Fruit fly (Drosophila melanogaster) whole organism, embryonic: Measurements from ENCODE around the gene CG31287.

Source experiments
- Antp ChIP-seq: fragments of 200-800 bp; sonication (Bioruptor generic); optimal IDR thresholded peaks from 3 replicates; lab custom pipeline; 2016; ENCODE audit warnings: missing biosample characterization, missing genetic modification characterization
- Awh ChIP-seq: fragments of 200-800 bp; sonication (Bioruptor generic); IDR thresholded peaks from 2 replicates; pipeline ENCODE4, ENCODE4 v1.3.6; 2022; ENCODE audit warnings: missing biosample characterization, missing genetic modification characterization
- CG10565 ChIP-seq: fragments of 200-800 bp; sonication (Bioruptor generic); optimal IDR thresholded peaks from 3 replicates; lab custom pipeline; 2016; ENCODE audit warnings: missing biosample characterization, mild to moderate bottlenecking, missing genetic modification characterization
- CG11247 ChIP-seq: fragments of 200-800 bp; sonication (Bioruptor generic); IDR thresholded peaks from 2 replicates; pipeline ENCODE4 v1.3.6; 2022; ENCODE audit warnings: missing biosample characterization, missing genetic modification characterization
- CG11696 ChIP-seq: fragments of 200-800 bp; sonication (Bioruptor generic); IDR thresholded peaks from 2 replicates; pipeline ENCODE4 v1.3.6; 2022; ENCODE audit warnings: missing biosample characterization, missing genetic modification characterization
- CG14965 ChIP-seq: fragments of 200-800 bp; sonication (Bioruptor generic); optimal IDR thresholded peaks from 2 replicates; lab custom pipeline; 2016; ENCODE audit warnings: missing biosample characterization, missing genetic modification characterization, borderline replicate concordance
- CG15479 ChIP-seq: fragments of 200-800 bp; sonication (Bioruptor generic); optimal IDR thresholded peaks from 3 replicates; lab custom pipeline; 2019; ENCODE audit warnings: missing biosample characterization, mild to moderate bottlenecking, missing genetic modification characterization, moderate library complexity
- CG18619 ChIP-seq: fragments of 200-800 bp; sonication (Bioruptor generic); optimal IDR thresholded peaks from 3 replicates; lab custom pipeline; 2017; ENCODE audit warnings: missing biosample characterization, mild to moderate bottlenecking, missing genetic modification characterization
- CG30403 ChIP-seq: fragments of 200-800 bp; sonication (Bioruptor generic); optimal IDR thresholded peaks from 3 replicates; lab custom pipeline; 2016; ENCODE audit warnings: missing biosample characterization, missing genetic modification characterization
- CG30431 ChIP-seq: fragments of 200-800 bp; sonication (Bioruptor generic); optimal IDR thresholded peaks from 2 replicates; lab custom pipeline; 2017; ENCODE audit warnings: missing biosample characterization, missing genetic modification characterization
- CG32767 ChIP-seq: fragments of 200-800 bp; sonication (Bioruptor generic); IDR thresholded peaks from 2 replicates; pipeline ENCODE4 v1.3.6; 2022; ENCODE audit warnings: missing biosample characterization, missing genetic modification characterization
- CG34376 ChIP-seq: fragments of 200-800 bp; sonication (Bioruptor generic); optimal IDR thresholded peaks from 2 replicates; lab custom pipeline; 2018; ENCODE audit warnings: missing biosample characterization, mild to moderate bottlenecking, missing genetic modification characterization
- CG3726 ChIP-seq: fragments of 200-800 bp; sonication (Bioruptor generic); IDR thresholded peaks from 3 replicates; pipeline ENCODE4, ENCODE4 v1.3.6; 2022; ENCODE audit warnings: missing biosample characterization, missing genetic modification characterization
- CG4424 ChIP-seq: fragments of 200-800 bp; sonication (Bioruptor generic); optimal IDR thresholded peaks from 3 replicates; lab custom pipeline; 2016; ENCODE audit warnings: missing biosample characterization, missing genetic modification characterization
- CG5953 ChIP-seq: fragments of 200-800 bp; sonication (Bioruptor generic); IDR thresholded peaks from 2 replicates; pipeline ENCODE4 v1.3.6; 2022; ENCODE audit warnings: missing biosample characterization, missing genetic modification characterization
- CG7786 ChIP-seq: fragments of 200-800 bp; sonication (Bioruptor generic); optimal IDR thresholded peaks from 2 replicates; lab custom pipeline; 2016; ENCODE audit warnings: missing biosample characterization, missing genetic modification characterization
- CG9727 ChIP-seq: fragments of 200-800 bp; sonication (Bioruptor generic); optimal IDR thresholded peaks from 3 replicates; lab custom pipeline; 2017; ENCODE audit warnings: missing biosample characterization, mild to moderate bottlenecking, missing genetic modification characterization
- CkIIα-i1 ChIP-seq: fragments of 200-800 bp; sonication (Bioruptor generic); IDR thresholded peaks from 2 replicates; pipeline ENCODE4 v1.3.6; 2022; ENCODE audit warnings: missing biosample characterization, missing genetic modification characterization
- Dbx ChIP-seq: fragments of 200-800 bp; sonication (Bioruptor generic); IDR thresholded peaks from 3 replicates; pipeline ENCODE4 v1.3.6; 2022; ENCODE audit warnings: missing biosample characterization, missing genetic modification characterization
- Deaf1 ChIP-seq: fragments of 200-800 bp; optimal IDR thresholded peaks from 3 replicates; lab custom pipeline; 2019; ENCODE audit warnings: missing biosample characterization, mild to moderate bottlenecking, missing genetic modification characterization, moderate library complexity
- E2f1 ChIP-seq: fragments of 200-800 bp; sonication (Bioruptor generic); IDR thresholded peaks from 2 replicates; pipeline ENCODE4 v1.3.6; 2022; ENCODE audit warnings: missing biosample characterization, missing genetic modification characterization
- ERR ChIP-seq: fragments of 200-800 bp; sonication (Bioruptor generic); optimal IDR thresholded peaks from 2 replicates; lab custom pipeline; 2016; ENCODE audit warnings: missing biosample characterization, missing genetic modification characterization
- Hey ChIP-seq: fragments of 200-800 bp; sonication (Bioruptor generic); optimal IDR thresholded peaks from 3 replicates; lab custom pipeline; 2018; ENCODE audit warnings: missing biosample characterization, mild to moderate bottlenecking, missing genetic modification characterization
- Hr39 ChIP-seq: fragments of >200 bp; optimal IDR thresholded peaks from 2 replicates; lab custom pipeline; 2017
- Lim3 ChIP-seq: fragments of 200-800 bp; sonication (Bioruptor generic); IDR thresholded peaks from 2 replicates; pipeline ENCODE4 v1.3.6; 2022; ENCODE audit warnings: missing biosample characterization, missing genetic modification characterization
- Meics ChIP-seq: fragments of 200-800 bp; sonication (Bioruptor generic); optimal IDR thresholded peaks from 2 replicates; lab custom pipeline; 2017; ENCODE audit warnings: missing biosample characterization, mild to moderate bottlenecking, missing genetic modification characterization
- Mrtf ChIP-seq: fragments of 200-800 bp; sonication (Bioruptor generic); IDR thresholded peaks from 3 replicates; pipeline ENCODE4 v1.3.6; 2022; ENCODE audit warnings: missing biosample characterization, missing genetic modification characterization
- NFAT ChIP-seq: fragments of 200-800 bp; sonication (Bioruptor generic); IDR thresholded peaks from 2 replicates; pipeline ENCODE4 v1.3.6; 2022; ENCODE audit warnings: missing biosample characterization, missing genetic modification characterization
- Neu2 ChIP-seq: fragments of 200-800 bp; sonication (Bioruptor generic); optimal IDR thresholded peaks from 3 replicates; lab custom pipeline; 2016; ENCODE audit warnings: missing biosample characterization, missing genetic modification characterization, borderline replicate concordance
- Nf-YA ChIP-seq: fragments of 200-800 bp; sonication (Bioruptor generic); IDR thresholded peaks from 2 replicates; pipeline ENCODE4 v1.3.6; 2022; ENCODE audit warnings: missing biosample characterization, missing genetic modification characterization
- Sin3A ChIP-seq: fragments of >200 bp; optimal IDR thresholded peaks from 2 replicates; lab custom pipeline; 2018
- Trl ChIP-seq, 3 experiments: fragments of >200 bp in 2 of 3; fragments of 200-800 bp in 1 of 3; sonication (Bioruptor generic) in 1 of 3; optimal IDR thresholded peaks; 2 replicates in 1 of 3; 3 replicates in 2 of 3; lab custom pipeline; 2016 to 2017; ENCODE audit warnings: missing biosample characterization in 1 of 3, missing genetic modification characterization in 1 of 3
- Xrp1 ChIP-seq: fragments of 200-800 bp; sonication (Bioruptor generic); IDR thresholded peaks from 2 replicates; pipeline ENCODE4 v1.3.6; 2022; ENCODE audit warnings: missing biosample characterization, missing genetic modification characterization
- ato ChIP-seq: fragments of 200-800 bp; sonication (Bioruptor generic); IDR thresholded peaks from 2 replicates; pipeline ENCODE4 v1.3.6; 2022; ENCODE audit warnings: missing biosample characterization, missing genetic modification characterization; ENCODE audit not compliant: partially characterized antibody
- bsh ChIP-seq, 2 experiments: fragments of 200-800 bp; sonication (Bioruptor generic); optimal IDR thresholded peaks; 2 replicates each; lab custom pipeline; 2017 to 2018; ENCODE audit warnings: mild to moderate bottlenecking in 2 of 2, missing biosample characterization in 2 of 2, missing genetic modification characterization in 2 of 2, moderate library complexity in 1 of 2
- cas ChIP-seq: fragments of 200-800 bp; sonication (Bioruptor generic); IDR thresholded peaks from 2 replicates; pipeline ENCODE4 v1.3.6; 2022; ENCODE audit warnings: missing biosample characterization, missing genetic modification characterization
- cg ChIP-seq: fragments of 200-800 bp; sonication (Bioruptor generic); optimal IDR thresholded peaks from 3 replicates; lab custom pipeline; 2019; ENCODE audit warnings: missing biosample characterization, mild to moderate bottlenecking, missing genetic modification characterization, moderate library complexity
- chinmo ChIP-seq: fragments of 200-800 bp; sonication (Bioruptor generic); IDR thresholded peaks from 4 replicates; pipeline ENCODE4 v1.3.6; 2022; ENCODE audit warnings: missing biosample characterization, missing genetic modification characterization; ENCODE audit not compliant: partially characterized antibody
- dan ChIP-seq: fragments of 200-800 bp; sonication (Bioruptor generic); IDR thresholded peaks from 2 replicates; pipeline ENCODE4 v1.3.6; 2022; ENCODE audit warnings: missing biosample characterization, missing genetic modification characterization
- fd96Cb ChIP-seq: fragments of 200-800 bp; sonication (Bioruptor generic); optimal IDR thresholded peaks from 2 replicates; lab custom pipeline; 2018; ENCODE audit warnings: missing biosample characterization, mild to moderate bottlenecking, missing genetic modification characterization, moderate library complexity
- gfzf ChIP-seq: fragments of 200-800 bp; sonication (Bioruptor generic); optimal IDR thresholded peaks from 2 replicates; lab custom pipeline; 2016; ENCODE audit warnings: missing biosample characterization, mild to moderate bottlenecking, missing genetic modification characterization, moderate library complexity
- grau ChIP-seq: fragments of 200-800 bp; optimal IDR thresholded peaks from 3 replicates; lab custom pipeline; 2019; ENCODE audit warnings: missing biosample characterization, mild to moderate bottlenecking, missing genetic modification characterization, moderate library complexity
- gsb ChIP-seq: fragments of 200-800 bp; sonication (Bioruptor generic); IDR thresholded peaks from 2 replicates; pipeline ENCODE4 v1.3.6; 2022; ENCODE audit warnings: missing biosample characterization, missing genetic modification characterization
- hbn ChIP-seq: fragments of 200-800 bp; sonication (Bioruptor generic); IDR thresholded peaks from 2 replicates; pipeline ENCODE4 v1.3.6; 2022; ENCODE audit warnings: missing biosample characterization, missing genetic modification characterization; ENCODE audit not compliant: partially characterized antibody
- kay ChIP-seq: fragments of 200-800 bp; sonication (Bioruptor generic); optimal IDR thresholded peaks from 2 replicates; lab custom pipeline; 2016; ENCODE audit warnings: missing biosample characterization, missing genetic modification characterization
- lilli ChIP-seq: fragments of 200-800 bp; sonication (Bioruptor generic); optimal IDR thresholded peaks from 3 replicates; lab custom pipeline; 2016; ENCODE audit warnings: missing biosample characterization, missing genetic modification characterization
- sens ChIP-seq: fragments of 200-800 bp; sonication (Bioruptor generic); peaks from one replicate; lab custom pipeline; 2016; ENCODE audit warnings: missing biosample characterization, missing genetic modification characterization
- sens-2 ChIP-seq: fragments of 200-800 bp; sonication (Bioruptor generic); IDR thresholded peaks from 2 replicates; pipeline ENCODE4 v1.3.6; 2022; ENCODE audit warnings: missing biosample characterization, missing genetic modification characterization
- trem ChIP-seq: fragments of 200-800 bp; optimal IDR thresholded peaks from 3 replicates; lab custom pipeline; 2019; ENCODE audit warnings: missing biosample characterization, mild to moderate bottlenecking, missing genetic modification characterization, moderate library complexity
- trh ChIP-seq: fragments of 200-800 bp; sonication (Bioruptor generic); optimal IDR thresholded peaks from 2 replicates; lab custom pipeline; 2016; ENCODE audit warnings: missing biosample characterization, missing genetic modification characterization

The CG31287 gene

DNA sequence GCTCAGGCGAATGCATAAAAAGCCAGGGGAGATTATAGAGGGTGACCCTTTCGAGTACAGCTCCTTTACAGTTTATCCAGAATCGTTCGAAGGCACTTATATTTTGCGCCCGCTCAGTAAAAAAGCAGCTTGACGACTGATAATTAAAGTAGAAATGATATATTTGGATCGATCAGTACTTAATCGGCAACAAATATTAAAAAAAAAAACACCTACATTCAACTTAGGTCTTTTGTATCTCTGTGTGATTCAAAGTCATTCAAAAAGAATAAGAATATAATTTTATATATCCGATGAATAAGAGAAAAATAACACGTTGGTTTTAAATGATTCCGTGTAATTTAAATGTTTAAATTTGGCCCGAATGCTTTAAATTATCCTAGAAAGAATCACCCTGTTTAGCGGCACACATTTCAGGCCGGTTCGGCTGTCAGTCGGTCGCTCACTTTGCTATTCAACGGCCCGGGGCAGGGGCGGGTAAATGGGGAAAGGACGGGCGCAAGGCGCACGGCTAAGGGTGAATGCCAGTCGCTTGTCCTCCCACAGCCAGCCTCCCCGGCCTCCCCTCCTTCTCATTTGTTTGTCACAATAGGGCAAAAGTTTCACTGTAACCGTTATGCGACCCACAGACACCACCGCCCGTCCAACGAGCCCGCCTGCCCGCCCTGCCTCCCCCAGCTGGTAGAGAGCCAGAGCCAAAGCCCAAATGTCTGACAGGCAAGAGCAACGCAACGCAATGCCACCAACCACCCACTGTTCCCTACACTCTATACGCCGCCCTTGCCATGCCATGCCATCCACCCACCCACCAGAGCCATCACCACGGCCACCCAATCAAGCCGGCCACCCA lies 9.9 kb downstream of the CG31287 start (continued):
- TF ChIP-seq CG7786 (no peak), CG9727 (peak; percentile 74), cg (no peak), fd96Cb (tag; lab: Kevin White, UChicago) (peak; percentile 47), gfzf (GFP tag; lab: Kevin White, UChicago) (no peak), Sin3A (lab: Kevin White, UChicago) (no peak), cas (GFP tag; lab: Robert Waterston, UW) (no peak), CG32767 (no peak), CG15479 (GFP tag; lab: Kevin White, UChicago) (no peak), CG4424 (peak; percentile 50), CG30431 (no peak), grau (tag; lab: Kevin White, UChicago) (peak; percentile 30), E2f1 (GFP tag; lab: Robert Waterston, UW) (no peak), Dbx (GFP tag; lab: Robert Waterston, UW) (peak; percentile 41; the same call in 1 of the 3 replicates), Hey (tag; lab: Kevin White, UChicago) (peak; percentile 82), CG3726 (0 out of 3 replicates have a peak, but pooled peaks have one; percentile 31), Hr39 (lab: Kevin White, UChicago) (peak; percentile 23), CG14965 (no peak), sens (GFP tag; lab: Kevin White, UChicago) (peak; percentile 88), CG18619 (GFP tag; lab: Kevin White, UChicago) (peak; percentile 62), CG5953 (GFP tag; lab: Robert Waterston, UW) (no peak), NFAT (GFP tag; lab: Robert Waterston, UW) (0 out of 2 replicates have a peak, but pooled peaks have one; percentile 22), lilli (GFP tag; lab: Kevin White, UChicago) (no peak), sens-2 (GFP tag; lab: Robert Waterston, UW) (no peak), Xrp1 (GFP tag; lab: Robert Waterston, UW) (peak; percentile 36; the same call in 1 of the 2 replicates), CG11247 (GFP tag; lab: Robert Waterston, UW) (no peak), CkIIα-i1 (GFP tag; lab: Robert Waterston, UW) (no peak), CG34376 (peak; percentile 51), kay (GFP tag; lab: Kevin White, UChicago) (no peak), Mrtf (GFP tag; lab: Robert Waterston, UW) (0 out of 3 replicates have a peak, but pooled peaks have one; percentile 6), bsh (GFP tag; optimal IDR thresholded peaks at IDR 0.05; lab: Kevin White, UChicago) (peak in 1 of 2 experiments; percentile 47), CG30403 (GFP tag; lab: Kevin White, UChicago) (peak; percentile 56), hbn (GFP tag; lab: Robert Waterston, UW) (no peak), Nf-YA (GFP tag; lab: Robert Waterston, UW) (no peak), ato (GFP tag; lab: Robert Waterston, UW) (0 out of 2 replicates have a peak, but pooled peaks have one; percentile 11), Trl (optimal IDR thresholded peaks at IDR 0.05; lab: Kevin White, UChicago) (no peak), Trl (GFP tag; optimal IDR thresholded peaks at IDR 0.05; lab: Kevin White, UChicago) (no peak), trh (GFP tag; lab: Kevin White, UChicago) (no peak), Antp (GFP tag; lab: Kevin White, UChicago) (no peak), CG10565 (no peak), gsb (GFP tag; lab: Robert Waterston, UW) (no peak), CG11696 (no peak), ERR (GFP tag; lab: Kevin White, UChicago) (no peak), Lim3 (no peak), Meics (GFP tag; lab: Kevin White, UChicago) (peak; percentile 80), Neu2 (no peak), Awh (no peak), trem (tag; lab: Kevin White, UChicago) (no peak), dan (GFP tag; lab: Robert Waterston, UW) (no peak), chinmo (GFP tag; lab: Robert Waterston, UW) (peak; percentile 75; the same call in 1 of the 4 replicates), Deaf1 (tag; lab: Kevin White, UChicago) (no peak)
